Fruit fly (Drosophila melanogaster) whole organism, embryonic: ENCODE measurements around the gene mRpL13.

Experiments
- Ada2b ChIP-seq: fragments of 200-800 bp; sonication (Bioruptor generic); IDR thresholded peaks from 2 replicates; pipeline ENCODE4 v1.3.6; 2022; ENCODE audit warnings: missing biosample characterization, missing genetic modification characterization
- Asciz ChIP-seq: fragments of 200-800 bp; sonication (Bioruptor generic); optimal IDR thresholded peaks from 2 replicates; lab custom pipeline; 2017; ENCODE audit warnings: missing biosample characterization, mild to moderate bottlenecking, missing genetic modification characterization, missing genetic modification reagents
- Atf-2 ChIP-seq: fragments of 200-800 bp; sonication (Bioruptor generic); optimal IDR thresholded peaks from 2 replicates; lab custom pipeline; 2016; ENCODE audit warnings: missing biosample characterization, missing genetic modification characterization
- Atf6 ChIP-seq: fragments of 200-800 bp; sonication (Bioruptor generic); IDR thresholded peaks from 2 replicates; pipeline ENCODE4 v1.3.6; 2022; ENCODE audit warnings: missing biosample characterization, missing genetic modification characterization
- CG11504 ChIP-seq: fragments of 200-800 bp; sonication (Bioruptor generic); optimal IDR thresholded peaks from 3 replicates; lab custom pipeline; 2019; ENCODE audit warnings: missing biosample characterization, mild to moderate bottlenecking, missing genetic modification characterization, moderate library complexity
- CG12155 ChIP-seq: fragments of 200-800 bp; sonication (Bioruptor generic); optimal IDR thresholded peaks from 3 replicates; lab custom pipeline; 2016; ENCODE audit warnings: missing biosample characterization, missing genetic modification characterization
- CG12769 ChIP-seq: fragments of 200-800 bp; sonication (Bioruptor generic); optimal IDR thresholded peaks from 2 replicates; lab custom pipeline; 2019; ENCODE audit warnings: missing biosample characterization, mild to moderate bottlenecking, missing genetic modification characterization, moderate library complexity
- CG14050 ChIP-seq: fragments of 200-800 bp; sonication (Bioruptor generic); IDR thresholded peaks from 3 replicates; pipeline ENCODE4 v1.3.6; 2022; ENCODE audit warnings: missing biosample characterization, missing genetic modification characterization
- CG1529 ChIP-seq: fragments of 200-800 bp; sonication (Bioruptor generic); optimal IDR thresholded peaks from 3 replicates; lab custom pipeline; 2018; ENCODE audit warnings: missing biosample characterization, missing genetic modification characterization
- CG1647 ChIP-seq: fragments of 200-800 bp; sonication (Bioruptor generic); optimal IDR thresholded peaks from 3 replicates; lab custom pipeline; 2016; ENCODE audit warnings: missing biosample characterization, missing genetic modification characterization
- CG2875 ChIP-seq: fragments of 200-800 bp; sonication (Bioruptor generic); optimal IDR thresholded peaks from 2 replicates; lab custom pipeline; 2017; ENCODE audit warnings: missing biosample characterization, mild to moderate bottlenecking, missing genetic modification characterization, missing genetic modification reagents
- CG30020 ChIP-seq: fragments of 200-800 bp; optimal IDR thresholded peaks from 2 replicates; lab custom pipeline; 2019; ENCODE audit warnings: missing biosample characterization, mild to moderate bottlenecking, missing genetic modification characterization, moderate library complexity
- CG34422 ChIP-seq: fragments of 200-800 bp; sonication (Bioruptor generic); IDR thresholded peaks from 3 replicates; pipeline ENCODE4 v1.3.6; 2022; ENCODE audit warnings: missing biosample characterization, missing genetic modification characterization
- CG6765 ChIP-seq: fragments of 200-800 bp; sonication (Bioruptor generic); optimal IDR thresholded peaks from 3 replicates; lab custom pipeline; 2017; ENCODE audit warnings: missing biosample characterization, mild to moderate bottlenecking, missing genetic modification characterization
- CG7786 ChIP-seq: fragments of 200-800 bp; sonication (Bioruptor generic); optimal IDR thresholded peaks from 2 replicates; lab custom pipeline; 2016; ENCODE audit warnings: missing biosample characterization, missing genetic modification characterization
- CG8089 ChIP-seq: fragments of 200-800 bp; sonication (Bioruptor generic); optimal IDR thresholded peaks from 3 replicates; lab custom pipeline; 2016; ENCODE audit warnings: missing biosample characterization, missing genetic modification characterization
- CG9609 ChIP-seq: fragments of 200-800 bp; sonication (Bioruptor generic); optimal IDR thresholded peaks from 3 replicates; lab custom pipeline; 2016; ENCODE audit warnings: missing biosample characterization, missing genetic modification characterization
- CG9932 ChIP-seq: fragments of 200-800 bp; sonication (Bioruptor generic); IDR thresholded peaks from 2 replicates; pipeline ENCODE4 v1.3.6; 2022; ENCODE audit warnings: missing biosample characterization, missing genetic modification characterization
- Dad ChIP-seq: fragments of 200-800 bp; sonication (Bioruptor generic); optimal IDR thresholded peaks from 3 replicates; lab custom pipeline; 2016; ENCODE audit warnings: missing biosample characterization, missing genetic modification characterization
- Dll ChIP-seq: fragments of 200-800 bp; sonication (Bioruptor generic); IDR thresholded peaks from 4 replicates; pipeline ENCODE4 v1.3.6; 2022; ENCODE audit warnings: missing biosample characterization, missing genetic modification characterization; ENCODE audit not compliant: partially characterized antibody
- Drgx ChIP-seq: fragments of 200-800 bp; sonication (Bioruptor generic); IDR thresholded peaks from 2 replicates; pipeline ENCODE4 v1.3.6; 2022; ENCODE audit warnings: missing biosample characterization, missing genetic modification characterization
- Elba2 ChIP-seq: fragments of 200-800 bp; sonication (Bioruptor generic); optimal IDR thresholded peaks from 3 replicates; lab custom pipeline; 2016; ENCODE audit warnings: missing biosample characterization, missing genetic modification characterization
- Ets65A ChIP-seq: fragments of 200-800 bp; sonication (Bioruptor generic); peaks from one replicate; lab custom pipeline; 2016; ENCODE audit warnings: missing biosample characterization, missing genetic modification characterization
- Gsc ChIP-seq: fragments of 200-800 bp; sonication (Bioruptor generic); IDR thresholded peaks from 2 replicates; pipeline ENCODE4 v1.3.6; 2022; ENCODE audit warnings: missing biosample characterization, missing genetic modification characterization
- H15 ChIP-seq: fragments of 200-800 bp; sonication (Bioruptor generic); IDR thresholded peaks from 3 replicates; pipeline ENCODE4 v1.3.6; 2022; ENCODE audit warnings: missing biosample characterization, missing genetic modification characterization
- HLHmδ ChIP-seq: fragments of 200-800 bp; sonication (Bioruptor generic); optimal IDR thresholded peaks from 2 replicates; lab custom pipeline; 2018; ENCODE audit warnings: missing biosample characterization, mild to moderate bottlenecking, missing genetic modification characterization, moderate library complexity
- Hmx ChIP-seq: fragments of 200-800 bp; sonication (Bioruptor generic); optimal IDR thresholded peaks from 2 replicates; lab custom pipeline; 2016; ENCODE audit warnings: missing biosample characterization, missing genetic modification characterization
- Hr39 ChIP-seq: fragments of >200 bp; optimal IDR thresholded peaks from 2 replicates; lab custom pipeline; 2017
- Jarid2 ChIP-seq: fragments of 200-800 bp; sonication (Bioruptor generic); optimal IDR thresholded peaks from 3 replicates; lab custom pipeline; 2017; ENCODE audit warnings: mild to moderate bottlenecking, missing biosample characterization, missing genetic modification reagents, missing genetic modification characterization
- Med ChIP-seq: fragments of 200-800 bp; sonication (Bioruptor generic); peaks from one replicate; lab custom pipeline; 2016; ENCODE audit warnings: missing biosample characterization, missing genetic modification characterization, mild to moderate bottlenecking, inconsistent platforms, moderate library complexity
- NC2β ChIP-seq: fragments of 200-800 bp; sonication (Bioruptor generic); optimal IDR thresholded peaks from 2 replicates; lab custom pipeline; 2016; ENCODE audit warnings: missing biosample characterization, missing genetic modification characterization
- NFAT ChIP-seq: fragments of 200-800 bp; sonication (Bioruptor generic); IDR thresholded peaks from 2 replicates; pipeline ENCODE4 v1.3.6; 2022; ENCODE audit warnings: missing biosample characterization, missing genetic modification characterization
- Opbp ChIP-seq: fragments of 200-800 bp; sonication (Bioruptor generic); IDR thresholded peaks from 3 replicates; pipeline ENCODE4 v1.3.6; 2022; ENCODE audit warnings: missing biosample characterization, missing genetic modification characterization; ENCODE audit not compliant: partially characterized antibody
- Optix ChIP-seq: fragments of 200-800 bp; sonication (Bioruptor generic); IDR thresholded peaks from 3 replicates; pipeline ENCODE4 v1.3.6; 2022; ENCODE audit warnings: missing biosample characterization, missing genetic modification characterization
- ase ChIP-seq: fragments of 200-800 bp; sonication (Bioruptor generic); IDR thresholded peaks from 3 replicates; pipeline ENCODE4 v1.3.6; 2022; ENCODE audit warnings: missing biosample characterization, missing genetic modification characterization
- crol ChIP-seq: fragments of 200-800 bp; sonication (Bioruptor generic); IDR thresholded peaks from 2 replicates; pipeline ENCODE4 v1.3.6; 2022; ENCODE audit warnings: missing biosample characterization, missing genetic modification characterization
- dan ChIP-seq: fragments of 200-800 bp; sonication (Bioruptor generic); IDR thresholded peaks from 2 replicates; pipeline ENCODE4 v1.3.6; 2022; ENCODE audit warnings: missing biosample characterization, missing genetic modification characterization
- danr ChIP-seq: fragments of 200-800 bp; sonication (Bioruptor generic); IDR thresholded peaks from 2 replicates; pipeline ENCODE4 v1.3.6; 2022; ENCODE audit warnings: missing biosample characterization, missing genetic modification characterization
- dati ChIP-seq: fragments of 200-800 bp; sonication (Bioruptor generic); IDR thresholded peaks from 2 replicates; pipeline ENCODE4 v1.3.6; 2022; ENCODE audit warnings: missing biosample characterization, missing genetic modification characterization
- dimm ChIP-seq: fragments of 200-800 bp; sonication (Bioruptor generic); IDR thresholded peaks from 2 replicates; pipeline ENCODE4 v1.3.6; 2022; ENCODE audit warnings: missing biosample characterization, missing genetic modification characterization
- fd3F ChIP-seq: fragments of 200-800 bp; sonication (Bioruptor generic); optimal IDR thresholded peaks from 2 replicates; lab custom pipeline; 2018; ENCODE audit warnings: missing biosample characterization, mild to moderate bottlenecking, missing genetic modification characterization, moderate library complexity
- gce ChIP-seq: fragments of 200-800 bp; sonication (Bioruptor generic); IDR thresholded peaks from 3 replicates; pipeline ENCODE4 v1.3.6; 2022; ENCODE audit warnings: missing biosample characterization, missing genetic modification characterization
- gem ChIP-seq: fragments of 200-800 bp; sonication (Bioruptor generic); optimal IDR thresholded peaks from 2 replicates; lab custom pipeline; 2019; ENCODE audit warnings: missing biosample characterization, mild to moderate bottlenecking, missing genetic modification characterization, moderate library complexity
- gsb-n ChIP-seq: fragments of 200-800 bp; sonication (Bioruptor generic); optimal IDR thresholded peaks from 3 replicates; lab custom pipeline; 2018; ENCODE audit warnings: missing biosample characterization, mild to moderate bottlenecking, missing genetic modification characterization
- jing ChIP-seq: fragments of 200-800 bp; sonication (Bioruptor generic); optimal IDR thresholded peaks from 2 replicates; lab custom pipeline; 2018; ENCODE audit warnings: missing biosample characterization, mild to moderate bottlenecking, missing genetic modification characterization
- knrl ChIP-seq: fragments of 200-800 bp; sonication (Bioruptor generic); IDR thresholded peaks from 3 replicates; pipeline ENCODE4 v1.3.6; 2022; ENCODE audit warnings: missing biosample characterization, missing genetic modification characterization; ENCODE audit not compliant: partially characterized antibody
- luna ChIP-seq: fragments of 200-800 bp; sonication (Bioruptor generic); optimal IDR thresholded peaks from 2 replicates; lab custom pipeline; 2016; ENCODE audit warnings: missing biosample characterization, missing genetic modification characterization
- nau ChIP-seq: fragments of 200-800 bp; sonication (Bioruptor generic); optimal IDR thresholded peaks from 3 replicates; lab custom pipeline; 2017; ENCODE audit warnings: missing biosample characterization, mild to moderate bottlenecking, missing genetic modification characterization, missing genetic modification reagents
- nmo ChIP-seq: fragments of 200-800 bp; sonication (Bioruptor generic); optimal IDR thresholded peaks from 2 replicates; lab custom pipeline; 2018; ENCODE audit warnings: missing biosample characterization, mild to moderate bottlenecking, missing genetic modification characterization, moderate library complexity
- sens ChIP-seq: fragments of 200-800 bp; sonication (Bioruptor generic); peaks from one replicate; lab custom pipeline; 2016; ENCODE audit warnings: missing biosample characterization, missing genetic modification characterization
- ttk ChIP-seq: fragments of 200-800 bp; sonication (Bioruptor generic); IDR thresholded peaks from 2 replicates; pipeline ENCODE4 v2.1.2; 2022; ENCODE audit warnings: missing biosample characterization, missing genetic modification characterization
- tup ChIP-seq: fragments of 200-800 bp; sonication (Bioruptor generic); optimal IDR thresholded peaks from 2 replicates; lab custom pipeline; 2016; ENCODE audit warnings: missing biosample characterization, mild to moderate bottlenecking, missing genetic modification characterization, moderate library complexity
- tx ChIP-seq: fragments of 200-800 bp; sonication (Bioruptor generic); optimal IDR thresholded peaks from 2 replicates; lab custom pipeline; 2016; ENCODE audit warnings: missing biosample characterization, missing genetic modification characterization
- wdn ChIP-seq: fragments of 200-800 bp; sonication (Bioruptor generic); IDR thresholded peaks from 2 replicates; pipeline ENCODE4 v1.3.6; 2022; ENCODE audit warnings: missing biosample characterization, missing genetic modification characterization
- yki ChIP-seq: fragments of >200 bp; optimal IDR thresholded peaks from 3 replicates; lab custom pipeline; 2018

mRpL13 gene

dm6 chr2L:18907491-18907890, 48.4 kb upstream of the mRpL13 start:
- TF ChIP-seq fd3F (GFP tag; lab: Kevin White, UChicago): no peak
- 0 out of 2 replicates have a peak, but pooled peaks have one; percentile 56 for TF ChIP-seq Drgx (GFP tag; lab: Robert Waterston, UW)
- TF ChIP-seq tup (GFP tag; lab: Kevin White, UChicago): peak; percentile 7
- 0 out of 2 replicates have a peak, but pooled peaks have one; percentile 23 for TF ChIP-seq ttk (GFP tag; lab: Robert Waterston, UW)
- TF ChIP-seq CG2875 (GFP tag; lab: Kevin White, UChicago): no peak
- TF ChIP-seq dimm: no peak
- no peak for TF ChIP-seq yki
- no peak for TF ChIP-seq Hr39
- TF ChIP-seq nmo: peak; percentile 10
- TF ChIP-seq Ada2b (GFP tag; lab: Robert Waterston, UW): no peak
- no peak for TF ChIP-seq wdn
- TF ChIP-seq sens (GFP tag; lab: Kevin White, UChicago): peak; percentile 34
- TF ChIP-seq CG9609 (GFP tag; lab: Kevin White, UChicago): no peak
- peak; percentile 53 for TF ChIP-seq Ets65A (GFP tag; lab: Kevin White, UChicago)
- TF ChIP-seq dati (GFP tag; lab: Robert Waterston, UW): no peak
- no peak for TF ChIP-seq CG30020 (tag; lab: Kevin White, UChicago)
- no peak for TF ChIP-seq Elba2
- TF ChIP-seq CG8089 (GFP tag; lab: Kevin White, UChicago): no peak
- no peak for TF ChIP-seq Hmx (GFP tag; lab: Kevin White, UChicago)
- TF ChIP-seq NC2β (GFP tag; lab: Kevin White, UChicago): no peak
- no peak for TF ChIP-seq H15 (GFP tag; lab: Robert Waterston, UW)
- no peak for TF ChIP-seq CG1529 (GFP tag; lab: Kevin White, UChicago)
- TF ChIP-seq Gsc (GFP tag; lab: Robert Waterston, UW): no peak
- TF ChIP-seq CG12155 (GFP tag; lab: Kevin White, UChicago): no peak
- TF ChIP-seq CG7786 (GFP tag; lab: Kevin White, UChicago): no peak
- peak; percentile 19 for TF ChIP-seq CG11504 (tag; lab: Kevin White, UChicago)
- TF ChIP-seq Asciz (GFP tag; lab: Kevin White, UChicago): no peak
- TF ChIP-seq jing (GFP tag; lab: Kevin White, UChicago): no peak
- TF ChIP-seq CG12769 (tag; lab: Kevin White, UChicago): no peak
- no peak for TF ChIP-seq gce
- TF ChIP-seq gsb-n (tag; lab: Kevin White, UChicago): no peak
- no peak for TF ChIP-seq NFAT (GFP tag; lab: Robert Waterston, UW)
- TF ChIP-seq Dad: no peak
- no peak for TF ChIP-seq dan (GFP tag; lab: Robert Waterston, UW)
- TF ChIP-seq crol (GFP tag; lab: Robert Waterston, UW): peak; percentile 55
- TF ChIP-seq Med (GFP tag; lab: Kevin White, UChicago): peak; percentile 4
- TF ChIP-seq gem (tag; lab: Kevin White, UChicago): peak; percentile 1
- no peak for TF ChIP-seq knrl (GFP tag; lab: Robert Waterston, UW)
- no peak for TF ChIP-seq CG14050 (GFP tag; lab: Robert Waterston, UW)

- TF ChIP-seq ase (GFP tag; lab: Robert Waterston, UW): no peak
- TF ChIP-seq Opbp (GFP tag; lab: Robert Waterston, UW): no peak
- TF ChIP-seq CG9932 (GFP tag; lab: Robert Waterston, UW): no peak
- TF ChIP-seq nau (GFP tag; lab: Kevin White, UChicago): no peak
- no peak for TF ChIP-seq Dll (GFP tag; lab: Robert Waterston, UW)
- TF ChIP-seq danr (GFP tag; lab: Robert Waterston, UW): no peak
- no peak for TF ChIP-seq CG34422 (GFP tag; lab: Robert Waterston, UW)
- TF ChIP-seq HLHmδ (GFP tag; lab: Kevin White, UChicago): no peak
- no peak for TF ChIP-seq Atf-2 (GFP tag; lab: Kevin White, UChicago)
- TF ChIP-seq CG6765 (GFP tag; lab: Kevin White, UChicago): no peak
- TF ChIP-seq luna: no peak
- no peak for TF ChIP-seq tx (GFP tag; lab: Kevin White, UChicago)
- no peak for TF ChIP-seq CG1647
- no peak for TF ChIP-seq Atf6 (GFP tag; lab: Robert Waterston, UW)
- no peak for TF ChIP-seq Optix (GFP tag; lab: Robert Waterston, UW)
- peak; percentile 36 for TF ChIP-seq Jarid2 (GFP tag; lab: Kevin White, UChicago)
These were observed 47.6 kb upstream of the mRpL13 start for dm6 chr2L:18906615-18907014.
